Worm (Caenorhabditis elegans) whole organism, L4 larva: ENCODE results near the gene T06F4.1.

Experiments
- T20F7.1 ChIP-seq: fragments of 200-800 bp; sonication (Bioruptor generic); optimal IDR thresholded peaks from 2 replicates; lab custom pipeline; 2018; ENCODE audit warnings: mild to moderate bottlenecking, missing genetic modification characterization, missing compliant biosample characterization
- Y48G9A.11 ChIP-seq: fragments of 200-800 bp; sonication (Bioruptor generic); IDR thresholded peaks from 2 replicates; pipeline ENCODE4 v1.3.6; 2022; ENCODE audit warnings: missing genetic modification reagents, missing genetic modification characterization, missing compliant biosample characterization
- duxl-1 ChIP-seq: sonication (generic microtip); optimal IDR thresholded peaks from 2 replicates; lab custom pipeline; 2016; ENCODE audit warnings: mild to moderate bottlenecking, missing genetic modification characterization, moderate library complexity, missing compliant biosample characterization; ENCODE audit not compliant: poor library complexity
- nhr-237 ChIP-seq: sonication (generic microtip); optimal IDR thresholded peaks from 2 replicates; lab custom pipeline; 2017; ENCODE audit warnings: missing biosample characterization, missing genetic modification characterization
- pqm-1 ChIP-seq: sonication (generic microtip); optimal IDR thresholded peaks from 2 replicates; lab custom pipeline; 2017; ENCODE audit warnings: missing biosample characterization, missing genetic modification characterization
- sdz-12 ChIP-seq: fragments of 200-800 bp; sonication (Bioruptor generic); optimal IDR thresholded peaks from 2 replicates; lab custom pipeline; 2018; ENCODE audit warnings: mild to moderate bottlenecking, missing genetic modification characterization, missing compliant biosample characterization
- snpc-1.2 ChIP-seq: fragments of 200-800 bp; sonication (Bioruptor generic); IDR thresholded peaks from 2 replicates; pipeline ENCODE4 v1.3.6; 2022; ENCODE audit warnings: missing genetic modification reagents, missing genetic modification characterization, missing compliant biosample characterization

DNA sequence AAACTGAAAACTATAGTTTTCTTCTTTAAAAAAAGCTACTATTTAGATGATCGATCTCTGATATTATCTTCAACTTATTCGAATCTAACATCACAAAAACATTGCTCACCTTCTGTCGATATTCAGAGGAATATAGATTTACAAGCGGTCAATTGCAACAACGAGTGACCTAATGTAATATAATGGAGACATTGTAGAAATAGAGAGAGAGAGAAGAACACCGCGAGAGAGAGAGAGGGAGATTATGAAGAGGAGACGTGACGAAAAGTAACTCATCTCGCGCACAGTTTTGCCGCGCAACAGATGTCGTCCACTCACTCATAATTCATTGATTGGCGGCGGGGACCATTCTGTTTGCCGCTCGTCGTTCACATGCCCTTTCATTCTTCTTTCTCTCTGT is 68.8 kb downstream of the T06F4.1 start:
- TF ChIP-seq T20F7.1 (GFP tag; lab: Kevin White, UChicago) = no peak
- no peak for TF ChIP-seq snpc-1.2 (GFP tag; lab: Robert Waterston, UW)
- TF ChIP-seq Y48G9A.11 = no peak
- no peak for TF ChIP-seq nhr-237 (tag; lab: Kevin White, UChicago)
- no peak for TF ChIP-seq duxl-1 (tag; lab: Kevin White, UChicago)
- TF ChIP-seq sdz-12 = no peak
- TF ChIP-seq pqm-1 = no peak
